Worm (Caenorhabditis elegans): ENCODE results near the gene Y37E11B.7.

DNA sequence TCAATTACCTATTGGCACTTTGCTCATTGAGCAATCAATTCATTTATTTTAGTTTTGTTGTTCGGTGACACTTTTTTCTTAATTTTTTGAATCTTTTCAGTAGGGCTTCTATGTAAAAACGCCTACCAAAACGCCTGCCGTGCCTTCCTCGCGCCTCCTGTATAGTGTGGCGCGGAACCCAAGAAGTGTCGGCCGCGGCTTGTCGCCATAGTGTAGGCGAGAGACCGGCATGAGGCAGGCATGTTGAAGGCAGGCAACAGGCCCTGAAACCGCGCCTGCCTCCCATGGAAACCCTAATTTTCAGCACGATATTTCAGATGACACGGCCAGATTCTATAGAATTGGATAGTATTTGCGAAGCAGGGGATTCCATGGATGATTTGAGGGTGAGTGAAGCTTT, 31.4 kb downstream of the Y37E11B.7 start, which contains the start of gene otpl-1:
- TF ChIP-seq mep-1 (tag; optimal IDR thresholded peaks at IDR 0.05), result no peak
- no peak for TF ChIP-seq nhr-28 (tag; optimal IDR thresholded peaks at IDR 0.05)
